Fruit fly (Drosophila melanogaster) whole organism, embryonic: ENCODE measurements around the gene CG7634.

Experiments used
- Adf1 ChIP-seq: fragments of 200-800 bp; sonication (Bioruptor generic); IDR thresholded peaks from 2 replicates; pipeline ENCODE4 v1.3.6; 2022; ENCODE audit warnings: missing biosample characterization, missing genetic modification characterization
- Awh ChIP-seq: fragments of 200-800 bp; sonication (Bioruptor generic); IDR thresholded peaks from 2 replicates; pipeline ENCODE4, ENCODE4 v1.3.6; 2022; ENCODE audit warnings: missing biosample characterization, missing genetic modification characterization
- CG10959 ChIP-seq: fragments of 200-800 bp; sonication (Bioruptor generic); IDR thresholded peaks from 2 replicates; pipeline ENCODE4 v1.3.6; 2022; ENCODE audit warnings: missing biosample characterization, missing genetic modification characterization
- CG13287 ChIP-seq: fragments of 200-800 bp; sonication (Bioruptor generic); IDR thresholded peaks from 2 replicates; pipeline ENCODE4 v1.3.6; 2022; ENCODE audit warnings: missing biosample characterization, missing genetic modification characterization; ENCODE audit not compliant: partially characterized antibody
- CG13624 ChIP-seq: fragments of 200-800 bp; sonication (Bioruptor generic); optimal IDR thresholded peaks from 2 replicates; lab custom pipeline; 2016; ENCODE audit warnings: missing biosample characterization, missing genetic modification characterization
- CG1602 ChIP-seq: fragments of 200-800 bp; sonication (Bioruptor generic); optimal IDR thresholded peaks from 3 replicates; lab custom pipeline; 2016; ENCODE audit warnings: missing biosample characterization, missing genetic modification characterization
- CG17186 ChIP-seq: fragments of 200-800 bp; sonication (Bioruptor generic); optimal IDR thresholded peaks from 3 replicates; lab custom pipeline; 2017; ENCODE audit warnings: missing biosample characterization, missing genetic modification reagents, missing genetic modification characterization
- CG17568 ChIP-seq: fragments of 200-800 bp; sonication (Bioruptor generic); optimal IDR thresholded peaks from 2 replicates; lab custom pipeline; 2018; ENCODE audit warnings: missing biosample characterization, mild to moderate bottlenecking, missing genetic modification characterization, moderate library complexity
- CG17829 ChIP-seq: fragments of 200-800 bp; optimal IDR thresholded peaks from 2 replicates; lab custom pipeline; 2019; ENCODE audit warnings: missing biosample characterization, mild to moderate bottlenecking, missing genetic modification characterization, moderate library complexity
- CG17912 ChIP-seq: fragments of 200-800 bp; sonication (Bioruptor generic); optimal IDR thresholded peaks from 2 replicates; lab custom pipeline; 2018; ENCODE audit warnings: missing biosample characterization, mild to moderate bottlenecking, missing genetic modification characterization
- CG18262 ChIP-seq: fragments of 200-800 bp; optimal IDR thresholded peaks from 3 replicates; lab custom pipeline; 2019; ENCODE audit warnings: missing biosample characterization, mild to moderate bottlenecking, missing genetic modification characterization, moderate library complexity
- CG18619 ChIP-seq: fragments of 200-800 bp; sonication (Bioruptor generic); optimal IDR thresholded peaks from 3 replicates; lab custom pipeline; 2017; ENCODE audit warnings: missing biosample characterization, mild to moderate bottlenecking, missing genetic modification characterization
- CG3163 ChIP-seq: fragments of 200-800 bp; sonication (Bioruptor generic); optimal IDR thresholded peaks from 3 replicates; lab custom pipeline; 2016; ENCODE audit warnings: missing biosample characterization, missing genetic modification characterization
- CG32767 ChIP-seq: fragments of 200-800 bp; sonication (Bioruptor generic); IDR thresholded peaks from 2 replicates; pipeline ENCODE4 v1.3.6; 2022; ENCODE audit warnings: missing biosample characterization, missing genetic modification characterization
- CG4360 ChIP-seq: fragments of 200-800 bp; sonication (Bioruptor generic); IDR thresholded peaks from 2 replicates; pipeline ENCODE4 v1.3.6; 2022; ENCODE audit warnings: missing biosample characterization, missing genetic modification characterization
- CG4854 ChIP-seq: fragments of 200-800 bp; sonication (Bioruptor generic); optimal IDR thresholded peaks from 2 replicates; lab custom pipeline; 2016; ENCODE audit warnings: missing biosample characterization, missing genetic modification characterization, inconsistent platforms
- CG6654 ChIP-seq: fragments of 200-800 bp; sonication (Bioruptor generic); optimal IDR thresholded peaks from 2 replicates; lab custom pipeline; 2017; ENCODE audit warnings: missing biosample characterization, mild to moderate bottlenecking, missing genetic modification characterization
- CG7357 ChIP-seq: fragments of 200-800 bp; sonication (Bioruptor generic); IDR thresholded peaks from 3 replicates; pipeline ENCODE4 v1.3.6; 2022; ENCODE audit warnings: missing biosample characterization, missing genetic modification characterization
- CG7839 ChIP-seq: fragments of 200-800 bp; sonication (Bioruptor generic); optimal IDR thresholded peaks from 3 replicates; lab custom pipeline; 2018; ENCODE audit warnings: missing biosample characterization, mild to moderate bottlenecking, missing genetic modification characterization, moderate library complexity
- CG8089 ChIP-seq: fragments of 200-800 bp; sonication (Bioruptor generic); optimal IDR thresholded peaks from 3 replicates; lab custom pipeline; 2016; ENCODE audit warnings: missing biosample characterization, missing genetic modification characterization
- CG9876 ChIP-seq: fragments of 200-800 bp; sonication (Bioruptor generic); optimal IDR thresholded peaks from 2 replicates; lab custom pipeline; 2016; ENCODE audit warnings: missing biosample characterization, missing genetic modification characterization
- CHES-1-like ChIP-seq: fragments of 200-800 bp; sonication (Bioruptor generic); optimal IDR thresholded peaks from 2 replicates; lab custom pipeline; 2016; ENCODE audit warnings: missing biosample characterization, missing genetic modification characterization
- CoRest ChIP-seq: fragments of 200-800 bp; sonication (Bioruptor generic); optimal IDR thresholded peaks from 3 replicates; lab custom pipeline; 2018; ENCODE audit warnings: missing biosample characterization, mild to moderate bottlenecking, missing genetic modification characterization, moderate library complexity
- ERR ChIP-seq: fragments of 200-800 bp; sonication (Bioruptor generic); optimal IDR thresholded peaks from 2 replicates; lab custom pipeline; 2016; ENCODE audit warnings: missing biosample characterization, missing genetic modification characterization
- Fer3 ChIP-seq: fragments of 200-800 bp; sonication (Bioruptor generic); optimal IDR thresholded peaks from 2 replicates; lab custom pipeline; 2018; ENCODE audit warnings: missing biosample characterization, mild to moderate bottlenecking, missing genetic modification characterization, moderate library complexity
- Gsc ChIP-seq: fragments of 200-800 bp; sonication (Bioruptor generic); IDR thresholded peaks from 2 replicates; pipeline ENCODE4 v1.3.6; 2022; ENCODE audit warnings: missing biosample characterization, missing genetic modification characterization
- HHEX ChIP-seq: fragments of 200-800 bp; sonication (Bioruptor generic); optimal IDR thresholded peaks from 3 replicates; lab custom pipeline; 2017; ENCODE audit warnings: missing biosample characterization, mild to moderate bottlenecking, missing genetic modification characterization, missing genetic modification reagents
- HLH3B ChIP-seq: fragments of 200-800 bp; sonication (Bioruptor generic); IDR thresholded peaks from 2 replicates; pipeline ENCODE4 v1.3.6; 2022; ENCODE audit warnings: missing biosample characterization, missing genetic modification characterization
- Hey ChIP-seq: fragments of 200-800 bp; sonication (Bioruptor generic); optimal IDR thresholded peaks from 3 replicates; lab custom pipeline; 2018; ENCODE audit warnings: missing biosample characterization, mild to moderate bottlenecking, missing genetic modification characterization
- Hsf ChIP-seq: fragments of 200-800 bp; sonication (Bioruptor generic); optimal IDR thresholded peaks from 3 replicates; lab custom pipeline; 2016; ENCODE audit warnings: missing biosample characterization, missing genetic modification characterization
- Myb ChIP-seq: fragments of 200-800 bp; sonication (Bioruptor generic); optimal IDR thresholded peaks from 2 replicates; lab custom pipeline; 2016; ENCODE audit warnings: missing biosample characterization, missing genetic modification characterization
- Rfx ChIP-seq: fragments of 200-800 bp; sonication (Bioruptor generic); IDR thresholded peaks from 2 replicates; pipeline ENCODE4 v1.3.6; 2022; ENCODE audit warnings: missing biosample characterization, missing genetic modification characterization
- Rx ChIP-seq: fragments of 200-800 bp; sonication (Bioruptor generic); IDR thresholded peaks from 2 replicates; pipeline ENCODE4 v1.3.6; 2022; ENCODE audit warnings: missing biosample characterization, missing genetic modification characterization
- Spps ChIP-seq: fragments of 200-800 bp; sonication (Bioruptor generic); optimal IDR thresholded peaks from 2 replicates; lab custom pipeline; 2018; ENCODE audit warnings: missing biosample characterization, mild to moderate bottlenecking, missing genetic modification characterization
- ac ChIP-seq: fragments of 200-800 bp; sonication (Bioruptor generic); optimal IDR thresholded peaks from 3 replicates; lab custom pipeline; 2017; ENCODE audit warnings: missing biosample characterization, mild to moderate bottlenecking, missing genetic modification characterization
- amos ChIP-seq: fragments of 200-800 bp; sonication (Bioruptor generic); IDR thresholded peaks from 2 replicates; pipeline ENCODE4 v1.3.6; 2022; ENCODE audit warnings: missing biosample characterization, missing genetic modification characterization; ENCODE audit not compliant: partially characterized antibody
- ap ChIP-seq: fragments of 200-800 bp; sonication (Bioruptor generic); IDR thresholded peaks from 2 replicates; pipeline ENCODE4 v1.3.6; 2022; ENCODE audit warnings: missing biosample characterization, missing genetic modification characterization
- bbx ChIP-seq: fragments of 200-800 bp; sonication (Bioruptor generic); IDR thresholded peaks from 2 replicates; pipeline ENCODE4 v1.3.6; 2022; ENCODE audit warnings: missing biosample characterization, missing genetic modification characterization; ENCODE audit not compliant: partially characterized antibody
- croc ChIP-seq: fragments of 200-800 bp; sonication (Bioruptor generic); conservative IDR thresholded peaks from 3 replicates; pipeline ENCODE4 v1.3.6; 2022; ENCODE audit warnings: missing biosample characterization, missing genetic modification characterization
- dmrt11E ChIP-seq: fragments of 200-800 bp; sonication (Bioruptor generic); optimal IDR thresholded peaks from 3 replicates; lab custom pipeline; 2018; ENCODE audit warnings: missing biosample characterization, mild to moderate bottlenecking, missing genetic modification characterization, moderate library complexity
- ftz-f1 ChIP-seq: fragments of 200-800 bp; sonication (Bioruptor generic); optimal IDR thresholded peaks from 2 replicates; lab custom pipeline; 2016; ENCODE audit warnings: missing biosample characterization, missing genetic modification characterization
- fu2 ChIP-seq: fragments of 200-800 bp; sonication (Bioruptor generic); optimal IDR thresholded peaks from 2 replicates; lab custom pipeline; 2016; ENCODE audit warnings: missing biosample characterization, missing genetic modification characterization
- gsb ChIP-seq: fragments of 200-800 bp; sonication (Bioruptor generic); IDR thresholded peaks from 2 replicates; pipeline ENCODE4 v1.3.6; 2022; ENCODE audit warnings: missing biosample characterization, missing genetic modification characterization
- h ChIP-seq: fragments of >200 bp; optimal IDR thresholded peaks from 2 replicates; lab custom pipeline; 2017
- ind ChIP-seq: fragments of 200-800 bp; sonication (Bioruptor generic); optimal IDR thresholded peaks from 3 replicates; lab custom pipeline; 2016; ENCODE audit warnings: missing biosample characterization, missing genetic modification characterization
- knrl ChIP-seq: fragments of 200-800 bp; sonication (Bioruptor generic); IDR thresholded peaks from 3 replicates; pipeline ENCODE4 v1.3.6; 2022; ENCODE audit warnings: missing biosample characterization, missing genetic modification characterization; ENCODE audit not compliant: partially characterized antibody
- mld ChIP-seq: fragments of 200-800 bp; sonication (Bioruptor generic); IDR thresholded peaks from 3 replicates; pipeline ENCODE4 v1.3.6; 2022; ENCODE audit warnings: missing biosample characterization, missing genetic modification characterization; ENCODE audit not compliant: partially characterized antibody
- onecut ChIP-seq: fragments of 200-800 bp; sonication (Bioruptor generic); IDR thresholded peaks from 2 replicates; pipeline ENCODE4 v1.3.6; 2022; ENCODE audit warnings: missing biosample characterization, missing genetic modification characterization
- pan ChIP-seq, 4 experiments: fragments of >200 bp in 3 of 4; fragments of 200-800 bp in 1 of 4; sonication (Bioruptor generic) in 1 of 4; optimal IDR thresholded peaks in 3 of 4; IDR thresholded peaks in 1 of 4; 2 replicates each; pipeline versions ENCODE4 v1.3.6 to Lab custom; 2017 to 2022; ENCODE audit warnings: missing biosample characterization in 2 of 4, missing genetic modification characterization in 2 of 4, mixed read lengths in 1 of 4
- salm ChIP-seq: fragments of 200-800 bp; sonication (Bioruptor generic); optimal IDR thresholded peaks from 2 replicates; lab custom pipeline; 2018; ENCODE audit warnings: missing biosample characterization, mild to moderate bottlenecking, missing genetic modification characterization
- ssp ChIP-seq: fragments of 200-800 bp; sonication (Bioruptor generic); IDR thresholded peaks from 2 replicates; pipeline ENCODE4 v1.3.6; 2022; ENCODE audit warnings: missing biosample characterization, missing genetic modification characterization

CG7634 gene

DNA sequence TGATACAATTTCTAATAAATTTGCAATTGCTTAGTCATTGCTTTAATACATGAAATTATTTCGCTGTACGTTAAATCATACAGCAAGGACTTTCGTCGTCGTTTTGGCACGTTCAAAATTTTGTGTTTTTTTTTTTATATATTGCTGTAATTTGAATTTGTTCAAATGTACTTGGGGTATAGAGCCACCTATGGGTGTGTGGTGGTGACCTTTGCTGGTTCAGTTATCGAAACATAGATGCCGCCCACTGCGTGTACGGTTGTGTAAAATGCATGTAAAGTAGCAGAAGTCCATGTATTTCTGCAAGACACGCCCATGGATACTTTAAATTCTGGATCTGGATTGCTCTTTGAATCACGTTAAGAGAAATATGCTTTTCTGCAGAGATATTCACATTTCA lies 39.0 kb downstream of the CG7634 start (continued):
- TF ChIP-seq HLH3B (GFP tag; lab: Robert Waterston, UW) (peak; percentile 53; the same call in 1 of the 2 replicates), CG4854 (GFP tag; lab: Kevin White, UChicago) (peak; percentile 16), fu2 (GFP tag; lab: Kevin White, UChicago) (peak; percentile 27), ssp (no peak), amos (GFP tag; lab: Robert Waterston, UW) (peak; percentile 76), Adf1 (GFP tag; lab: Robert Waterston, UW) (peak; percentile 30; the same call in 1 of the 2 replicates), CG7357 (no peak), dmrt11E (tag; lab: Kevin White, UChicago) (peak; percentile 31), CG7839 (tag; lab: Kevin White, UChicago) (no peak), CG6654 (GFP tag; lab: Kevin White, UChicago) (no peak), ERR (GFP tag; lab: Kevin White, UChicago) (peak; percentile 32), onecut (GFP tag; lab: Robert Waterston, UW) (peak; percentile 46; the same call in 1 of the 2 replicates), CHES-1-like (GFP tag; lab: Kevin White, UChicago) (peak; percentile 51), CG13287 (GFP tag; lab: Robert Waterston, UW) (peak; percentile 39; the same call in 1 of the 2 replicates), CG9876 (GFP tag; lab: Kevin White, UChicago) (peak; percentile 75), CG17912 (GFP tag; lab: Kevin White, UChicago) (peak; percentile 61), CG8089 (GFP tag; lab: Kevin White, UChicago) (peak; percentile 79), CG17186 (GFP tag; lab: Kevin White, UChicago) (no peak), CG32767 (0 out of 2 replicates have a peak, but pooled peaks have one; percentile 34), ftz-f1 (peak; percentile 67), Fer3 (no peak), CG3163 (peak; percentile 97), ac (no peak), Rfx (GFP tag; lab: Robert Waterston, UW) (peak; percentile 87), bbx (GFP tag; lab: Robert Waterston, UW) (peak; percentile 59), Hsf (GFP tag; lab: Kevin White, UChicago) (peak; percentile 78), CG4360 (GFP tag; lab: Robert Waterston, UW) (no peak), Rx (GFP tag; lab: Robert Waterston, UW) (peak; percentile 44), Spps (tag; lab: Kevin White, UChicago) (no peak), salm (tag; lab: Kevin White, UChicago) (no peak), HHEX (no peak), Myb (peak; percentile 78), CG18619 (GFP tag; lab: Kevin White, UChicago) (peak; percentile 4), CG13624 (peak; percentile 57), Hey (tag; lab: Kevin White, UChicago) (no peak), CG1602 (GFP tag; lab: Kevin White, UChicago) (peak; percentile 63), h (lab: Kevin White, UChicago) (no peak), CG17568 (no peak), CG10959 (GFP tag; lab: Robert Waterston, UW) (peak; percentile 64), pan (optimal IDR thresholded peaks at IDR 0.05; lab: Kevin White, UChicago) (no peak), pan (GFP tag; optimal IDR thresholded peaks at IDR 0.05 in 1 of 2, IDR thresholded peaks at IDR 0.05 in 1 of 2) (no peak), croc (GFP tag; lab: Robert Waterston, UW) (0 out of 3 replicates have a peak, but pooled peaks have one; percentile 18), mld (GFP tag; lab: Robert Waterston, UW) (no peak), ap (GFP tag; lab: Robert Waterston, UW) (no peak), CG18262 (tag; lab: Kevin White, UChicago) (no peak), CoRest (peak; percentile 54), knrl (GFP tag; lab: Robert Waterston, UW) (peak; percentile 66; the same call in 2 of the 3 replicates), Gsc (GFP tag; lab: Robert Waterston, UW) (no peak), gsb (GFP tag; lab: Robert Waterston, UW) (peak; percentile 41; the same call in 1 of the 2 replicates), ind (GFP tag; lab: Kevin White, UChicago) (peak; percentile 42), CG17829 (tag; lab: Kevin White, UChicago) (peak; percentile 51), Awh (no peak)
